Worm (Caenorhabditis elegans): ENCODE results near the gene cdf-2.

The cdf-2 gene

ce11 chrX:12510148-12510785, 43.5 kb upstream of the cdf-2 start:
- no peak for TF ChIP-seq ama-1 (optimal IDR thresholded peaks at IDR 0.05)
- TF ChIP-seq tbx-2 (tag; optimal IDR thresholded peaks at IDR 0.05), result peak; percentile 45
- peak; percentile 8 for TF ChIP-seq snpc-4 (tag; optimal IDR thresholded peaks at IDR 0.05)
- no peak for TF ChIP-seq R02D3.7 (tag; optimal IDR thresholded peaks at IDR 0.05)
- no peak for TF ChIP-seq jun-1 (tag; optimal IDR thresholded peaks at IDR 0.05)
- TF ChIP-seq ztf-4 (tag; optimal IDR thresholded peaks at IDR 0.05), result peak; percentile 13
- peak; percentile 24 for TF ChIP-seq lsy-12 (tag; optimal IDR thresholded peaks at IDR 0.05)
- TF ChIP-seq nhr-23 (tag; optimal IDR thresholded peaks at IDR 0.05), result peak; percentile 59
- peak; percentile 66 for TF ChIP-seq nfya-1 (tag; optimal IDR thresholded peaks at IDR 0.05; ENCODE audit: insufficient read depth)
- TF ChIP-seq nhr-77 (tag; optimal IDR thresholded peaks at IDR 0.05), result no peak
- TF ChIP-seq ZK546.5 (tag; optimal IDR thresholded peaks at IDR 0.05), result no peak
- no peak for TF ChIP-seq ceh-16 (tag; optimal IDR thresholded peaks at IDR 0.05)
- TF ChIP-seq unc-62 (GFP tag; optimal IDR thresholded peaks at IDR 0.05), result peak; percentile 23
- no peak for TF ChIP-seq elt-2 (tag; optimal IDR thresholded peaks at IDR 0.05)
- TF ChIP-seq nhr-11 (tag; optimal IDR thresholded peaks at IDR 0.05), result peak; percentile 41
- TF ChIP-seq ceh-82 (tag; optimal IDR thresholded peaks at IDR 0.05), result peak; percentile 7
- TF ChIP-seq eor-1 (tag; optimal IDR thresholded peaks at IDR 0.05), result no peak
- no peak for TF ChIP-seq fos-1 (tag; optimal IDR thresholded peaks at IDR 0.05)
- TF ChIP-seq elt-3 (tag; optimal IDR thresholded peaks at IDR 0.05), result no peak
- TF ChIP-seq ztf-11 (tag; optimal IDR thresholded peaks at IDR 0.05), result no peak
- no peak for TF ChIP-seq nhr-28 (tag; optimal IDR thresholded peaks at IDR 0.05)
- no peak for TF ChIP-seq lin-15B (tag; optimal IDR thresholded peaks at IDR 0.05)
- TF ChIP-seq aly-2 (tag; optimal IDR thresholded peaks at IDR 0.05), result no peak
- TF ChIP-seq zag-1 (tag; optimal IDR thresholded peaks at IDR 0.05), result no peak
- TF ChIP-seq nhr-43 (tag; optimal IDR thresholded peaks at IDR 0.05; ENCODE audit: poor library complexity, severe bottlenecking), result peak; percentile 50
- no peak for TF ChIP-seq nhr-12 (tag; optimal IDR thresholded peaks at IDR 0.05)
- TF ChIP-seq elt-1 (tag; optimal IDR thresholded peaks at IDR 0.05), result no peak
- TF ChIP-seq pqm-1 (tag; optimal IDR thresholded peaks at IDR 0.05), result no peak
- TF ChIP-seq sea-2 (GFP tag; optimal IDR thresholded peaks at IDR 0.05), result no peak
- TF ChIP-seq ceh-9 (tag; optimal IDR thresholded peaks at IDR 0.05), result no peak
- TF ChIP-seq mml-1 (tag; optimal IDR thresholded peaks at IDR 0.05), result no peak
- no peak for TF ChIP-seq unc-39 (tag; optimal IDR thresholded peaks at IDR 0.05)
- TF ChIP-seq lin-39 (tag; optimal IDR thresholded peaks at IDR 0.05), result peak; percentile 82
- TF ChIP-seq mdl-1 (tag; optimal IDR thresholded peaks at IDR 0.05), result no peak
- TF ChIP-seq egl-5 (tag; optimal IDR thresholded peaks at IDR 0.05), result peak; percentile 48
- peak; percentile 42 for TF ChIP-seq fkh-10 (GFP tag; optimal IDR thresholded peaks at IDR 0.05)
- no peak for TF ChIP-seq skn-1 (tag; optimal IDR thresholded peaks at IDR 0.05)
- peak; percentile 54 for TF ChIP-seq nhr-25 (tag; optimal IDR thresholded peaks at IDR 0.05)
- no peak for TF ChIP-seq fkh-2 (tag; optimal IDR thresholded peaks at IDR 0.05)
- no peak for TF ChIP-seq nhr-67 (tag; optimal IDR thresholded peaks at IDR 0.05)
- no peak for TF ChIP-seq daf-12 (tag; optimal IDR thresholded peaks at IDR 0.05)
- TF ChIP-seq nhr-76 (tag; optimal IDR thresholded peaks at IDR 0.05), result no peak
- no peak for TF ChIP-seq pha-4 (tag; optimal IDR thresholded peaks at IDR 0.05)
- no peak for TF ChIP-seq nhr-237 (tag; optimal IDR thresholded peaks at IDR 0.05)
- TF ChIP-seq hmg-11 (tag; optimal IDR thresholded peaks at IDR 0.05), result peak; percentile 69
- TF ChIP-seq egl-27 (tag; optimal IDR thresholded peaks at IDR 0.05), result no peak
- no peak for TF ChIP-seq ceh-28 (tag; optimal IDR thresholded peaks at IDR 0.05)
